Fruit fly (Drosophila melanogaster): ENCODE data around the gene Mlc1.

dm6 chr3R:27616493-27616892 is 43.5 kb downstream of the Mlc1 start:
- TF ChIP-seq psq (optimal IDR thresholded peaks at IDR 0.05) (no peak), Sin3A (optimal IDR thresholded peaks at IDR 0.05) (no peak), Myc (optimal IDR thresholded peaks at IDR 0.05) (no peak), h (optimal IDR thresholded peaks at IDR 0.05) (no peak), ttk (optimal IDR thresholded peaks at IDR 0.05) (no peak), insv (optimal IDR thresholded peaks at IDR 0.05) (no peak)

Data from Kc167 (cell line).